Fruit fly (Drosophila melanogaster) whole organism, embryonic: ENCODE measurements around the gene Desat2.
A peak's percentile ranks its signal among the peaks of the same experiment; 100 is the strongest.

Source experiments
- Awh ChIP-seq: fragments of 200-800 bp; sonication (Bioruptor generic); IDR thresholded peaks from 2 replicates; pipeline ENCODE4, ENCODE4 v1.3.6; 2022; ENCODE audit warnings: missing biosample characterization, missing genetic modification characterization
- CG10209 ChIP-seq: fragments of 200-800 bp; sonication (Bioruptor generic); optimal IDR thresholded peaks from 3 replicates; lab custom pipeline; 2017; ENCODE audit warnings: missing biosample characterization, mild to moderate bottlenecking, missing genetic modification characterization, missing genetic modification reagents
- CG10654 ChIP-seq: fragments of 200-800 bp; sonication (Bioruptor generic); optimal IDR thresholded peaks from 2 replicates; lab custom pipeline; 2016; ENCODE audit warnings: missing biosample characterization, missing genetic modification characterization
- CG11504 ChIP-seq: fragments of 200-800 bp; sonication (Bioruptor generic); optimal IDR thresholded peaks from 3 replicates; lab custom pipeline; 2019; ENCODE audit warnings: missing biosample characterization, mild to moderate bottlenecking, missing genetic modification characterization, moderate library complexity
- CG11560 ChIP-seq: fragments of 200-800 bp; sonication (Bioruptor generic); IDR thresholded peaks from 3 replicates; pipeline ENCODE4 v1.3.6; 2022; ENCODE audit warnings: missing biosample characterization, missing genetic modification characterization
- CG1233 ChIP-seq: fragments of 200-800 bp; sonication (Bioruptor generic); optimal IDR thresholded peaks from 4 replicates; lab custom pipeline; 2018; ENCODE audit warnings: missing biosample characterization, mild to moderate bottlenecking, missing genetic modification characterization
- CG12942 ChIP-seq: fragments of 200-800 bp; sonication (Bioruptor generic); optimal IDR thresholded peaks from 3 replicates; lab custom pipeline; 2016; ENCODE audit warnings: missing biosample characterization, missing genetic modification characterization
- CG1529 ChIP-seq: fragments of 200-800 bp; sonication (Bioruptor generic); optimal IDR thresholded peaks from 3 replicates; lab custom pipeline; 2018; ENCODE audit warnings: missing biosample characterization, missing genetic modification characterization
- CG15479 ChIP-seq: fragments of 200-800 bp; sonication (Bioruptor generic); optimal IDR thresholded peaks from 3 replicates; lab custom pipeline; 2019; ENCODE audit warnings: missing biosample characterization, mild to moderate bottlenecking, missing genetic modification characterization, moderate library complexity
- CG15696 ChIP-seq: fragments of 200-800 bp; sonication (Bioruptor generic); optimal IDR thresholded peaks from 2 replicates; lab custom pipeline; 2019; ENCODE audit warnings: missing biosample characterization, mild to moderate bottlenecking, missing genetic modification characterization, moderate library complexity
- CG1602 ChIP-seq: fragments of 200-800 bp; sonication (Bioruptor generic); optimal IDR thresholded peaks from 3 replicates; lab custom pipeline; 2016; ENCODE audit warnings: missing biosample characterization, missing genetic modification characterization
- CG16815 ChIP-seq: fragments of 200-800 bp; sonication (Bioruptor generic); optimal IDR thresholded peaks from 3 replicates; lab custom pipeline; 2017; ENCODE audit warnings: missing biosample characterization, mild to moderate bottlenecking, missing genetic modification characterization
- CG17802 ChIP-seq: fragments of 200-800 bp; sonication (Bioruptor generic); optimal IDR thresholded peaks from 2 replicates; lab custom pipeline; 2018; ENCODE audit warnings: missing biosample characterization, mild to moderate bottlenecking, missing genetic modification characterization, moderate library complexity
- CG2129 ChIP-seq: fragments of 200-800 bp; sonication (Bioruptor generic); IDR thresholded peaks from 2 replicates; pipeline ENCODE4 v1.3.6; 2022; ENCODE audit warnings: missing biosample characterization, missing genetic modification characterization; ENCODE audit not compliant: partially characterized antibody
- CG30020 ChIP-seq: fragments of 200-800 bp; optimal IDR thresholded peaks from 2 replicates; lab custom pipeline; 2019; ENCODE audit warnings: missing biosample characterization, mild to moderate bottlenecking, missing genetic modification characterization, moderate library complexity
- CG4404 ChIP-seq: fragments of 200-800 bp; sonication (Bioruptor generic); IDR thresholded peaks from 2 replicates; pipeline ENCODE4 v1.3.6; 2022; ENCODE audit warnings: missing biosample characterization, missing genetic modification characterization
- CG5245 ChIP-seq: fragments of 200-800 bp; sonication (Bioruptor generic); optimal IDR thresholded peaks from 3 replicates; lab custom pipeline; 2016; ENCODE audit warnings: missing biosample characterization, missing genetic modification characterization
- CG6254 ChIP-seq: fragments of 200-800 bp; sonication (Bioruptor generic); optimal IDR thresholded peaks from 3 replicates; lab custom pipeline; 2017; ENCODE audit warnings: mild to moderate bottlenecking, missing biosample characterization, missing genetic modification reagents, missing genetic modification characterization
- CG6689 ChIP-seq: fragments of 200-800 bp; sonication (Bioruptor generic); IDR thresholded peaks from 2 replicates; pipeline ENCODE4 v1.3.6; 2022; ENCODE audit warnings: missing biosample characterization, missing genetic modification characterization
- CG6791 ChIP-seq: fragments of 200-800 bp; sonication (Bioruptor generic); IDR thresholded peaks from 3 replicates; pipeline ENCODE4 v1.3.6; 2022; ENCODE audit warnings: missing biosample characterization, missing genetic modification characterization; ENCODE audit not compliant: partially characterized antibody
- CG6854 ChIP-seq: fragments of 200-800 bp; sonication (Bioruptor generic); optimal IDR thresholded peaks from 3 replicates; lab custom pipeline; 2017; ENCODE audit warnings: missing biosample characterization, mild to moderate bottlenecking, missing genetic modification characterization
- CG7839 ChIP-seq: fragments of 200-800 bp; sonication (Bioruptor generic); optimal IDR thresholded peaks from 3 replicates; lab custom pipeline; 2018; ENCODE audit warnings: missing biosample characterization, mild to moderate bottlenecking, missing genetic modification characterization, moderate library complexity
- CHES-1-like ChIP-seq: fragments of 200-800 bp; sonication (Bioruptor generic); optimal IDR thresholded peaks from 2 replicates; lab custom pipeline; 2016; ENCODE audit warnings: missing biosample characterization, missing genetic modification characterization
- Chrac-16 ChIP-seq: fragments of 200-800 bp; sonication (Bioruptor generic); optimal IDR thresholded peaks from 3 replicates; lab custom pipeline; 2016; ENCODE audit warnings: missing biosample characterization, missing genetic modification characterization
- Ets65A ChIP-seq: fragments of 200-800 bp; sonication (Bioruptor generic); peaks from one replicate; lab custom pipeline; 2016; ENCODE audit warnings: missing biosample characterization, missing genetic modification characterization
- GATAe ChIP-seq: fragments of 200-800 bp; sonication (Bioruptor generic); conservative IDR thresholded peaks from 2 replicates; pipeline ENCODE4 v1.3.6; 2022; ENCODE audit warnings: missing biosample characterization, missing genetic modification characterization
- H15 ChIP-seq: fragments of 200-800 bp; sonication (Bioruptor generic); IDR thresholded peaks from 3 replicates; pipeline ENCODE4 v1.3.6; 2022; ENCODE audit warnings: missing biosample characterization, missing genetic modification characterization
- Hr39 ChIP-seq: fragments of >200 bp; optimal IDR thresholded peaks from 2 replicates; lab custom pipeline; 2017
- Max ChIP-seq: fragments of 200-800 bp; sonication (Bioruptor generic); optimal IDR thresholded peaks from 2 replicates; lab custom pipeline; 2016; ENCODE audit warnings: missing biosample characterization, mild to moderate bottlenecking, missing genetic modification characterization
- NC2β ChIP-seq: fragments of 200-800 bp; sonication (Bioruptor generic); optimal IDR thresholded peaks from 2 replicates; lab custom pipeline; 2016; ENCODE audit warnings: missing biosample characterization, missing genetic modification characterization
- NFAT ChIP-seq: fragments of 200-800 bp; sonication (Bioruptor generic); IDR thresholded peaks from 2 replicates; pipeline ENCODE4 v1.3.6; 2022; ENCODE audit warnings: missing biosample characterization, missing genetic modification characterization
- Nf-YB ChIP-seq: fragments of 200-800 bp; sonication (Bioruptor generic); optimal IDR thresholded peaks from 3 replicates; lab custom pipeline; 2019; ENCODE audit warnings: missing biosample characterization, mild to moderate bottlenecking, missing genetic modification characterization, moderate library complexity
- Nf-YC ChIP-seq: fragments of 200-800 bp; optimal IDR thresholded peaks from 3 replicates; lab custom pipeline; 2019; ENCODE audit warnings: missing biosample characterization, mild to moderate bottlenecking, missing genetic modification characterization, moderate library complexity
- Oaz ChIP-seq: fragments of 200-800 bp; sonication (Bioruptor generic); IDR thresholded peaks from 2 replicates; pipeline ENCODE4 v1.3.6; 2022; ENCODE audit warnings: missing biosample characterization, missing genetic modification characterization
- Sry-β ChIP-seq: fragments of 200-800 bp; sonication (Bioruptor generic); optimal IDR thresholded peaks from 2 replicates; lab custom pipeline; 2018; ENCODE audit warnings: missing biosample characterization, mild to moderate bottlenecking, missing genetic modification characterization, moderate library complexity
- Xrp1 ChIP-seq: fragments of 200-800 bp; sonication (Bioruptor generic); IDR thresholded peaks from 2 replicates; pipeline ENCODE4 v1.3.6; 2022; ENCODE audit warnings: missing biosample characterization, missing genetic modification characterization
- ap ChIP-seq: fragments of 200-800 bp; sonication (Bioruptor generic); IDR thresholded peaks from 2 replicates; pipeline ENCODE4 v1.3.6; 2022; ENCODE audit warnings: missing biosample characterization, missing genetic modification characterization
- bab2 ChIP-seq: fragments of 200-800 bp; sonication (Bioruptor generic); optimal IDR thresholded peaks from 2 replicates; lab custom pipeline; 2016; ENCODE audit warnings: missing biosample characterization, missing genetic modification characterization
- br ChIP-seq: fragments of >200 bp; optimal IDR thresholded peaks from 2 replicates; lab custom pipeline; 2017
- caup ChIP-seq: fragments of 200-800 bp; sonication (Bioruptor generic); optimal IDR thresholded peaks from 3 replicates; lab custom pipeline; 2017; ENCODE audit warnings: missing biosample characterization, mild to moderate bottlenecking, missing genetic modification characterization, moderate library complexity; ENCODE audit not compliant: severe bottlenecking
- cg ChIP-seq: fragments of 200-800 bp; sonication (Bioruptor generic); optimal IDR thresholded peaks from 3 replicates; lab custom pipeline; 2019; ENCODE audit warnings: missing biosample characterization, mild to moderate bottlenecking, missing genetic modification characterization, moderate library complexity
- chinmo ChIP-seq: fragments of 200-800 bp; sonication (Bioruptor generic); IDR thresholded peaks from 4 replicates; pipeline ENCODE4 v1.3.6; 2022; ENCODE audit warnings: missing biosample characterization, missing genetic modification characterization; ENCODE audit not compliant: partially characterized antibody
- crol ChIP-seq: fragments of 200-800 bp; sonication (Bioruptor generic); IDR thresholded peaks from 2 replicates; pipeline ENCODE4 v1.3.6; 2022; ENCODE audit warnings: missing biosample characterization, missing genetic modification characterization
- ham ChIP-seq: fragments of 200-800 bp; sonication (Bioruptor generic); IDR thresholded peaks from 2 replicates; pipeline ENCODE4 v1.3.6; 2022; ENCODE audit warnings: missing biosample characterization, missing genetic modification characterization
- ken ChIP-seq: fragments of 200-800 bp; sonication (Bioruptor generic); IDR thresholded peaks from 3 replicates; pipeline ENCODE4 v1.3.6; 2022; ENCODE audit warnings: missing biosample characterization, missing genetic modification characterization
- kni ChIP-seq: fragments of 200-800 bp; sonication (Bioruptor generic); optimal IDR thresholded peaks from 3 replicates; lab custom pipeline; 2017; ENCODE audit warnings: mild to moderate bottlenecking, missing biosample characterization, missing genetic modification reagents, missing genetic modification characterization
- lab ChIP-seq: fragments of 200-800 bp; sonication (Bioruptor generic); optimal IDR thresholded peaks from 3 replicates; lab custom pipeline; 2017; ENCODE audit warnings: missing biosample characterization, missing genetic modification characterization, mild to moderate bottlenecking, moderate library complexity, missing genetic modification reagents
- mirr ChIP-seq: fragments of 200-800 bp; sonication (Bioruptor generic); optimal IDR thresholded peaks from 3 replicates; lab custom pipeline; 2018; ENCODE audit warnings: missing biosample characterization, mild to moderate bottlenecking, missing genetic modification characterization
- nerfin-1 ChIP-seq: fragments of 200-800 bp; sonication (Bioruptor generic); optimal IDR thresholded peaks from 3 replicates; lab custom pipeline; 2019; ENCODE audit warnings: missing biosample characterization, mild to moderate bottlenecking, missing genetic modification characterization, moderate library complexity
- org-1 ChIP-seq: fragments of 200-800 bp; sonication (Bioruptor generic); optimal IDR thresholded peaks from 2 replicates; lab custom pipeline; 2017; ENCODE audit warnings: missing biosample characterization, missing genetic modification characterization
- stwl ChIP-seq: fragments of 200-800 bp; sonication (Bioruptor generic); optimal IDR thresholded peaks from 3 replicates; lab custom pipeline; 2018; ENCODE audit warnings: missing biosample characterization, mild to moderate bottlenecking, missing genetic modification characterization, moderate library complexity
- tx ChIP-seq: fragments of 200-800 bp; sonication (Bioruptor generic); optimal IDR thresholded peaks from 2 replicates; lab custom pipeline; 2016; ENCODE audit warnings: missing biosample characterization, missing genetic modification characterization

The Desat2 gene

DNA sequence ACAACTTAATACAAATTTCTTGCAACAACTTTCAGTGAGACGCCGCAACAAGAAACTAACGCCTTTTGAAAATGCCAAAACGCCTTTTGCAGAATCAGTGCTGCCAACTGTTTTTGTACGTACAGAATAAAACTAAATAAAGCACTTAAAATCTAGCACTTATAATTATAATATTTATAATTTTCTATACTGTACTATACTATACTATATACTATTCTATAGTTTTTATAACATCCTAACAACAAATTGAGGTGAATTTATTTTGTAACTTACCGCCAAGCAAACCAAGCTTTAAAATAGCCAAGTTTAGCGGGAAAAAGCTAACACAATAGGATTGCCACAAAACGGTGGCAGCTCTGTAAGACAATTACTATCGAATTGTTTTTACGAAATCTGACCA, 2.3 kb upstream of the Desat2 start, which contains the start of the genes Aos1 and Srlp (continued):
- TF ChIP-seq CG5245 (peak; percentile 63), CG1529 (GFP tag; lab: Kevin White, UChicago) (no peak), ken (GFP tag; lab: Robert Waterston, UW) (no peak), CG1602 (GFP tag; lab: Kevin White, UChicago) (peak; percentile 3), H15 (no peak), CG11504 (tag; lab: Kevin White, UChicago) (no peak), CG15696 (tag; lab: Kevin White, UChicago) (peak; percentile 62), chinmo (GFP tag; lab: Robert Waterston, UW) (0 out of 4 replicates have a peak, but pooled peaks have one; percentile 38), cg (GFP tag; lab: Kevin White, UChicago) (no peak), org-1 (no peak), kni (no peak), Awh (GFP tag; lab: Robert Waterston, UW) (no peak), mirr (GFP tag; lab: Kevin White, UChicago) (no peak), bab2 (GFP tag; lab: Kevin White, UChicago) (no peak), CG6791 (GFP tag; lab: Robert Waterston, UW) (no peak), CHES-1-like (GFP tag; lab: Kevin White, UChicago) (no peak), Ets65A (GFP tag; lab: Kevin White, UChicago) (peak; percentile 52), Nf-YC (tag; lab: Kevin White, UChicago) (peak; percentile 69), br (lab: Kevin White, UChicago) (no peak), NC2β (GFP tag; lab: Kevin White, UChicago) (no peak), CG4404 (GFP tag; lab: Robert Waterston, UW) (no peak), GATAe (GFP tag; lab: Robert Waterston, UW) (no peak), CG10654 (GFP tag; lab: Kevin White, UChicago) (peak; percentile 24), tx (GFP tag; lab: Kevin White, UChicago) (no peak), CG30020 (tag; lab: Kevin White, UChicago) (peak; percentile 74), NFAT (GFP tag; lab: Robert Waterston, UW) (no peak), crol (GFP tag; lab: Robert Waterston, UW) (no peak), CG6689 (no peak), CG16815 (GFP tag; lab: Kevin White, UChicago) (no peak), nerfin-1 (tag; lab: Kevin White, UChicago) (peak; percentile 59), CG1233 (GFP tag; lab: Kevin White, UChicago) (peak; percentile 45), CG7839 (no peak), Hr39 (lab: Kevin White, UChicago) (no peak), Sry-β (GFP tag; lab: Kevin White, UChicago) (peak; percentile 98), CG17802 (no peak), ham (GFP tag; lab: Robert Waterston, UW) (no peak), CG11560 (tag; lab: Robert Waterston, UW) (no peak), CG10209 (peak; percentile 34), caup (GFP tag; lab: Kevin White, UChicago) (no peak), Nf-YB (GFP tag; lab: Kevin White, UChicago) (no peak), CG15479 (GFP tag; lab: Kevin White, UChicago) (no peak), CG2129 (GFP tag; lab: Robert Waterston, UW) (no peak), lab (GFP tag; lab: Kevin White, UChicago) (no peak), CG6254 (GFP tag; lab: Kevin White, UChicago) (no peak), Max (peak; percentile 56), CG6854 (GFP tag; lab: Kevin White, UChicago) (no peak), Chrac-16 (GFP tag; lab: Kevin White, UChicago) (peak; percentile 38), CG12942 (peak; percentile 52), Xrp1 (GFP tag; lab: Robert Waterston, UW) (peak; percentile 31; the same call in 1 of the 2 replicates), stwl (tag; lab: Kevin White, UChicago) (peak; percentile 53), Oaz (GFP tag; lab: Robert Waterston, UW) (no peak), ap (GFP tag; lab: Robert Waterston, UW) (no peak)
